Worm (Caenorhabditis elegans) whole organism, early embryonic: ENCODE results near the gene Y39F10A.3.
"Not testable (repeated sequence)": the region's sequence is repeated elsewhere in the genome, so short reads cannot be mapped to it uniquely, and the experiment has no call there.

Source experiments
- B0310.2 ChIP-seq: sonication (generic microtip); optimal IDR thresholded peaks from 2 replicates; lab custom pipeline; 2016; ENCODE audit warnings: mild to moderate bottlenecking, missing genetic modification characterization, missing compliant biosample characterization
- F13C5.2 ChIP-seq: sonication (generic microtip); optimal IDR thresholded peaks from 2 replicates; lab custom pipeline; 2017; ENCODE audit warnings: mild to moderate bottlenecking, missing genetic modification characterization, inconsistent platforms, missing compliant biosample characterization
- aly-1 ChIP-seq: sonication (generic microtip); optimal IDR thresholded peaks from 2 replicates; lab custom pipeline; 2016; ENCODE audit warnings: missing genetic modification characterization, missing compliant biosample characterization
- ama-1 ChIP-seq: fragments of 150-350 bp; optimal IDR thresholded peaks from 2 replicates; lab custom pipeline; 2014
- ceh-13 ChIP-seq: fragments of 200-800 bp; sonication (Bioruptor generic); optimal IDR thresholded peaks from 2 replicates; lab custom pipeline; 2018; ENCODE audit warnings: mild to moderate bottlenecking, missing genetic modification characterization, missing compliant biosample characterization
- ceh-36 ChIP-seq: sonication (generic microtip); optimal IDR thresholded peaks from 2 replicates; lab custom pipeline; 2016; ENCODE audit warnings: missing genetic modification characterization, inconsistent platforms, missing compliant biosample characterization
- ets-7 ChIP-seq: sonication (generic microtip); optimal IDR thresholded peaks from 2 replicates; lab custom pipeline; 2016; ENCODE audit warnings: missing genotype, missing genetic modification characterization, missing compliant biosample characterization
- flt-1 ChIP-seq: fragments of 200-800 bp; sonication (Bioruptor generic); IDR thresholded peaks from 2 replicates; pipeline ENCODE4 v1.3.6; 2022; ENCODE audit warnings: missing genetic modification characterization, missing compliant biosample characterization
- hmbx-1 ChIP-seq: sonication (generic microtip); optimal IDR thresholded peaks from 2 replicates; lab custom pipeline; 2016; ENCODE audit warnings: mild to moderate bottlenecking, missing genetic modification characterization, missing compliant biosample characterization
- hmg-4 ChIP-seq: fragments of 200-800 bp; sonication (Bioruptor generic); optimal IDR thresholded peaks from 2 replicates; lab custom pipeline; 2018; ENCODE audit warnings: mild to moderate bottlenecking, missing genetic modification characterization, missing compliant biosample characterization
- hnd-1 ChIP-seq: sonication (generic microtip); optimal IDR thresholded peaks from 2 replicates; lab custom pipeline; 2016; ENCODE audit warnings: missing genetic modification characterization, missing compliant biosample characterization
- pes-1 ChIP-seq: fragments of 200-800 bp; sonication (Bioruptor generic); IDR thresholded peaks from 2 replicates; pipeline ENCODE4 v1.3.6; 2022; ENCODE audit warnings: missing genetic modification reagents, missing genetic modification characterization, missing compliant biosample characterization
- scrt-1 ChIP-seq: fragments of 200-800 bp; sonication (Bioruptor generic); IDR thresholded peaks from 2 replicates; pipeline ENCODE4 v1.3.6; 2022; ENCODE audit warnings: missing genetic modification characterization, missing compliant biosample characterization
- sea-1 ChIP-seq: fragments of 200-800 bp; sonication (Bioruptor generic); conservative IDR thresholded peaks from 2 replicates; pipeline ENCODE4 v1.3.6; 2022; ENCODE audit warnings: missing genetic modification characterization, missing compliant biosample characterization
- tbx-11 ChIP-seq: fragments of 200-800 bp; sonication (Bioruptor generic); IDR thresholded peaks from 2 replicates; pipeline ENCODE4 v1.3.6; 2022; ENCODE audit warnings: missing genetic modification characterization, missing compliant biosample characterization
- tbx-37 ChIP-seq: fragments of 200-800 bp; sonication (Bioruptor generic); conservative IDR thresholded peaks from 2 replicates; pipeline ENCODE4 v1.3.6; 2022; ENCODE audit warnings: missing genetic modification reagents, missing genetic modification characterization, missing compliant biosample characterization
- tra-4 ChIP-seq: sonication (generic microtip); optimal IDR thresholded peaks from 2 replicates; lab custom pipeline; 2017; ENCODE audit warnings: missing genetic modification characterization, missing compliant biosample characterization

The Y39F10A.3 gene

ce11 chrII:782903-783302, at the start of gene Y39F10A.3:
Gene Y39F10A.3 (minus strand): TSS chrII:783003.
- TF ChIP-seq ceh-13 (GFP tag; lab: Kevin White, UChicago) (no peak), ets-7 (tag; lab: Kevin White, UChicago) (no peak), tbx-37 (no peak), flt-1 (GFP tag; lab: Robert Waterston, UW) (no peak), tra-4 (tag; lab: Kevin White, UChicago) (no peak), tbx-11 (GFP tag; lab: Robert Waterston, UW) (no peak), scrt-1 (GFP tag; lab: Robert Waterston, UW) (no peak)

- TF ChIP-seq B0310.2 (no peak), tra-4 (tag; lab: Kevin White, UChicago) (no peak), scrt-1 (GFP tag; lab: Robert Waterston, UW) (no peak), hmg-4 (GFP tag; lab: Kevin White, UChicago) (no peak), F13C5.2 (tag; lab: Kevin White, UChicago) (no peak), hnd-1 (tag; lab: Kevin White, UChicago) (no peak)
Observed at ce11 chrII:825521-825920, 42.7 kb upstream of the Y39F10A.3 start, which contains the start of gene F28A10.1. Gene F28A10.1 (plus strand): TSS chrII:825821.

- TF ChIP-seq hmg-4 (GFP tag; lab: Kevin White, UChicago) = no peak
- no peak for TF ChIP-seq scrt-1 (GFP tag; lab: Robert Waterston, UW)
- TF ChIP-seq flt-1 (GFP tag; lab: Robert Waterston, UW) = no peak
- TF ChIP-seq tra-4 (tag; lab: Kevin White, UChicago) = no peak
- no peak for TF ChIP-seq tbx-37
- TF ChIP-seq ets-7 (tag; lab: Kevin White, UChicago) = no peak
- no peak for TF ChIP-seq sea-1 (GFP tag; lab: Robert Waterston, UW)
- no peak for TF ChIP-seq hnd-1 (tag; lab: Kevin White, UChicago)
- TF ChIP-seq F13C5.2 (tag; lab: Kevin White, UChicago) = no peak
- TF ChIP-seq pes-1 (GFP tag; lab: Robert Waterston, UW) = no peak
- no peak for TF ChIP-seq B0310.2
- no peak for TF ChIP-seq aly-1 (tag; lab: Kevin White, UChicago)
- TF ChIP-seq hmbx-1 (tag; lab: Kevin White, UChicago) = no peak
- TF ChIP-seq ceh-13 (GFP tag; lab: Kevin White, UChicago) = no peak
- no peak for TF ChIP-seq ceh-36
- no peak for TF ChIP-seq tbx-11 (GFP tag; lab: Robert Waterston, UW)
- no peak for TF ChIP-seq ama-1
Observed at ce11 chrII:823529-823928, 40.7 kb upstream of the Y39F10A.3 start, which contains the start of gene F46F5.10. Gene F46F5.10 (plus strand): TSS chrII:823829.

ce11 chrII:822730-823129, 39.9 kb upstream of the Y39F10A.3 start, which contains the start of gene msrp-4:
Gene msrp-4 (minus strand): TSS chrII:822830.
- TF ChIP-seq tbx-37; flt-1 (GFP tag; lab: Robert Waterston, UW); tbx-11 (GFP tag; lab: Robert Waterston, UW): not testable (repeated sequence)

ce11 chrII:821514-821913, 38.7 kb upstream of the Y39F10A.3 start, which contains the start of gene F46F5.8:
Gene F46F5.8 (minus strand): TSS chrII:821614.
- TF ChIP-seq tra-4 (tag; lab: Kevin White, UChicago) (no peak), hmg-4 (GFP tag; lab: Kevin White, UChicago) (no peak), aly-1 (tag; lab: Kevin White, UChicago) (no peak), pes-1 (GFP tag; lab: Robert Waterston, UW) (no peak), ama-1 (no peak), sea-1 (GFP tag; lab: Robert Waterston, UW) (no peak)

- TF ChIP-seq scrt-1 (GFP tag; lab: Robert Waterston, UW) (no peak), ceh-13 (GFP tag; lab: Kevin White, UChicago) (no peak), tra-4 (tag; lab: Kevin White, UChicago) (no peak), pes-1 (GFP tag; lab: Robert Waterston, UW) (no peak), hmbx-1 (tag; lab: Kevin White, UChicago) (no peak), tbx-11 (GFP tag; lab: Robert Waterston, UW) (no peak), ama-1 (no peak)
Observed at ce11 chrII:820519-820918, 37.7 kb upstream of the Y39F10A.3 start, which contains the start of gene F46F5.7. Gene F46F5.7 (minus strand): TSS chrII:820619.

- no peak for TF ChIP-seq flt-1 (GFP tag; lab: Robert Waterston, UW)
- no peak for TF ChIP-seq tbx-11 (GFP tag; lab: Robert Waterston, UW)
- TF ChIP-seq tbx-37 = no peak
- no peak for TF ChIP-seq scrt-1 (GFP tag; lab: Robert Waterston, UW)
- TF ChIP-seq hmg-4 (GFP tag; lab: Kevin White, UChicago) = no peak
Observed at ce11 chrII:814737-815136, 31.9 kb upstream of the Y39F10A.3 start, which contains the start of gene msrp-3. Gene msrp-3 (minus strand): TSS chrII:814837.

- no peak for TF ChIP-seq scrt-1 (GFP tag; lab: Robert Waterston, UW)
- TF ChIP-seq sea-1 (GFP tag; lab: Robert Waterston, UW) = no peak
- TF ChIP-seq tbx-37 = no peak
- TF ChIP-seq B0310.2 = no peak
- no peak for TF ChIP-seq F13C5.2 (tag; lab: Kevin White, UChicago)
- TF ChIP-seq aly-1 (tag; lab: Kevin White, UChicago) = no peak
- TF ChIP-seq hmg-4 (GFP tag; lab: Kevin White, UChicago) = no peak
- no peak for TF ChIP-seq ama-1
- TF ChIP-seq ceh-13 (GFP tag; lab: Kevin White, UChicago) = no peak
- no peak for TF ChIP-seq flt-1 (GFP tag; lab: Robert Waterston, UW)
- TF ChIP-seq hnd-1 (tag; lab: Kevin White, UChicago) = no peak
- no peak for TF ChIP-seq tra-4 (tag; lab: Kevin White, UChicago)
- no peak for TF ChIP-seq hmbx-1 (tag; lab: Kevin White, UChicago)
- no peak for TF ChIP-seq ceh-36
- TF ChIP-seq pes-1 (GFP tag; lab: Robert Waterston, UW) = no peak
- no peak for TF ChIP-seq tbx-11 (GFP tag; lab: Robert Waterston, UW)
- TF ChIP-seq ets-7 (tag; lab: Kevin White, UChicago) = no peak
Observed at ce11 chrII:812917-813316, 30.1 kb upstream of the Y39F10A.3 start, which contains the start of gene F46F5.5. Gene F46F5.5 (minus strand): TSS chrII:813017.
